Worm (Caenorhabditis elegans) whole organism, L4/young adult: Measurements from ENCODE around the gene F48G7.4.

ENCODE experiments used
- W03F9.2 ChIP-seq: fragments of 150-350 bp; optimal IDR thresholded peaks from 2 replicates; lab custom pipeline; 2014; ENCODE audit warnings: missing biosample characterization, missing genetic modification characterization
- dao-5 ChIP-seq: sonication (generic microtip); optimal IDR thresholded peaks from 2 replicates; lab custom pipeline; 2016; ENCODE audit warnings: missing genotype, missing genetic modification characterization, moderate library complexity, missing compliant biosample characterization

- TF ChIP-seq dao-5 (tag; lab: Kevin White, UChicago) (no peak), W03F9.2 (tag; lab: Kevin White, UChicago) (no peak)
Measured at ce11 chrV:574639-575038, 44.6 kb upstream of the F48G7.4 start, which contains the start of gene C14C6.13.
